Fruit fly (Drosophila melanogaster): ENCODE results near the gene CG3631.
A peak's percentile ranks its signal among the peaks of the same experiment; 100 is the strongest.

Gene CG3631

dm6 chr3R:14878145-14878544 is 1.1 kb upstream of the CG3631 start:
- no peak for TF ChIP-seq Dll (optimal IDR thresholded peaks at IDR 0.05)
- TF ChIP-seq usp (GFP tag; optimal IDR thresholded peaks at IDR 0.05): no peak
- TF ChIP-seq psq (optimal IDR thresholded peaks at IDR 0.05): no peak

- TF ChIP-seq EcR (GFP tag; optimal IDR thresholded peaks at IDR 0.05): no peak
- TF ChIP-seq psq (optimal IDR thresholded peaks at IDR 0.05): no peak
- no peak for TF ChIP-seq pan (optimal IDR thresholded peaks at IDR 0.05)
- TF ChIP-seq usp (GFP tag; optimal IDR thresholded peaks at IDR 0.05): no peak
- no peak for TF ChIP-seq Dll (optimal IDR thresholded peaks at IDR 0.05)
Measured at dm6 chr3R:14880861-14881260, 1.6 kb downstream of the CG3631 start.

dm6 chr3R:14886011-14886534 is 6.8 kb downstream of the CG3631 start, which contains the start of the genes Rrp6, CG33331 and CG33332:
TSS of gene Rrp6 (minus strand) at chr3R:14886246.
TSS of gene CG33331 (plus strand) at chr3R:14886456.
TSS of gene CG33332 (plus strand) at chr3R:14886456.
- TF ChIP-seq CG8478 (optimal IDR thresholded peaks at IDR 0.05): no peak
- no peak for TF ChIP-seq EcR (GFP tag; optimal IDR thresholded peaks at IDR 0.05)
- TF ChIP-seq Dll (optimal IDR thresholded peaks at IDR 0.05): no peak

dm6 chr3R:14890064-14890709 is 10.9 kb downstream of the CG3631 start, which contains the start of the genes CycC and UQCR-C1:
TSS of gene CycC (minus strand) at chr3R:14890205.
TSS of gene UQCR-C1 (plus strand) at chr3R:14890231.
- TF ChIP-seq Dll (optimal IDR thresholded peaks at IDR 0.05) (no peak), CG8478 (optimal IDR thresholded peaks at IDR 0.05) (no peak), EcR (GFP tag; optimal IDR thresholded peaks at IDR 0.05) (no peak), usp (GFP tag; optimal IDR thresholded peaks at IDR 0.05) (no peak), pan (optimal IDR thresholded peaks at IDR 0.05) (no peak), psq (optimal IDR thresholded peaks at IDR 0.05) (no peak)

dm6 chr3R:14893791-14894782 is 14.8 kb downstream of the CG3631 start, which contains the start of gene Dph2:
TSS of gene Dph2 (minus strand) at chr3R:14893954.
- TF ChIP-seq usp (GFP tag; optimal IDR thresholded peaks at IDR 0.05): no peak
- TF ChIP-seq psq (optimal IDR thresholded peaks at IDR 0.05): no peak
- TF ChIP-seq CG8478 (optimal IDR thresholded peaks at IDR 0.05): no peak
- no peak for TF ChIP-seq pan (optimal IDR thresholded peaks at IDR 0.05)
- no peak for TF ChIP-seq EcR (GFP tag; optimal IDR thresholded peaks at IDR 0.05)
- TF ChIP-seq Dll (optimal IDR thresholded peaks at IDR 0.05): no peak

dm6 chr3R:14894783-14894883 is 15.4 kb downstream of the CG3631 start, which contains the start of gene CG14860:
TSS of gene CG14860 (plus strand) at chr3R:14894784.
- TF ChIP-seq psq (optimal IDR thresholded peaks at IDR 0.05) (no peak), pan (optimal IDR thresholded peaks at IDR 0.05) (no peak), CG8478 (optimal IDR thresholded peaks at IDR 0.05) (no peak), usp (GFP tag; optimal IDR thresholded peaks at IDR 0.05) (no peak), EcR (GFP tag; optimal IDR thresholded peaks at IDR 0.05) (no peak), Dll (optimal IDR thresholded peaks at IDR 0.05) (no peak)

- no peak for TF ChIP-seq CG8478 (optimal IDR thresholded peaks at IDR 0.05)
- TF ChIP-seq psq (optimal IDR thresholded peaks at IDR 0.05): no peak
- TF ChIP-seq pan (optimal IDR thresholded peaks at IDR 0.05): no peak
- TF ChIP-seq Dll (optimal IDR thresholded peaks at IDR 0.05): no peak
- no peak for TF ChIP-seq EcR (GFP tag; optimal IDR thresholded peaks at IDR 0.05)
- TF ChIP-seq usp (GFP tag; optimal IDR thresholded peaks at IDR 0.05): no peak
Measured at dm6 chr3R:14898280-14898756, 19.1 kb downstream of the CG3631 start, which contains the start of the genes Nup93-2 and CG3817. TSS of gene Nup93-2 (minus strand) at chr3R:14898372. TSS of gene CG3817 (plus strand) at chr3R:14898739.

dm6 chr3R:14900177-14900576 is 20.9 kb downstream of the CG3631 start, which contains the start of gene VhaPPA1-2:
TSS of gene VhaPPA1-2 (minus strand) at chr3R:14900277.
- TF ChIP-seq Dll (optimal IDR thresholded peaks at IDR 0.05) (no peak), EcR (GFP tag; optimal IDR thresholded peaks at IDR 0.05) (no peak), psq (optimal IDR thresholded peaks at IDR 0.05) (no peak), pan (optimal IDR thresholded peaks at IDR 0.05) (no peak), CG8478 (optimal IDR thresholded peaks at IDR 0.05) (no peak), usp (GFP tag; optimal IDR thresholded peaks at IDR 0.05) (no peak)

dm6 chr3R:14901408-14902352 is 22.4 kb downstream of the CG3631 start, which contains the start of gene RpS5b:
TSS of gene RpS5b (minus strand) at chr3R:14901563.
- TF ChIP-seq usp (GFP tag; optimal IDR thresholded peaks at IDR 0.05) (no peak), CG8478 (optimal IDR thresholded peaks at IDR 0.05) (no peak), Dll (optimal IDR thresholded peaks at IDR 0.05) (no peak), pan (optimal IDR thresholded peaks at IDR 0.05) (no peak), psq (optimal IDR thresholded peaks at IDR 0.05) (no peak), EcR (GFP tag; optimal IDR thresholded peaks at IDR 0.05) (no peak)

dm6 chr3R:14903837-14904431 is 24.7 kb downstream of the CG3631 start, which contains the start of gene VhaPPA1-1:
TSS of gene VhaPPA1-1 (minus strand) at chr3R:14904061.
- peak; percentile 53 for TF ChIP-seq psq (optimal IDR thresholded peaks at IDR 0.05)
- no peak for TF ChIP-seq pan (optimal IDR thresholded peaks at IDR 0.05)

Data from whole organism.